Fruit fly (Drosophila melanogaster) whole organism, embryonic: ENCODE data around the gene CG15308.

ENCODE experiments used
- Adf1 ChIP-seq: fragments of 200-800 bp; sonication (Bioruptor generic); IDR thresholded peaks from 2 replicates; pipeline ENCODE4 v1.3.6; 2022; ENCODE audit warnings: missing biosample characterization, missing genetic modification characterization
- CG12071 ChIP-seq: fragments of 200-800 bp; sonication (Bioruptor generic); optimal IDR thresholded peaks from 3 replicates; lab custom pipeline; 2018; ENCODE audit warnings: missing biosample characterization, mild to moderate bottlenecking, missing genetic modification characterization
- CG12104 ChIP-seq: fragments of 200-800 bp; sonication (Bioruptor generic); optimal IDR thresholded peaks from 3 replicates; lab custom pipeline; 2016; ENCODE audit warnings: missing biosample characterization, missing genetic modification characterization
- CG1233 ChIP-seq: fragments of 200-800 bp; sonication (Bioruptor generic); optimal IDR thresholded peaks from 4 replicates; lab custom pipeline; 2018; ENCODE audit warnings: missing biosample characterization, mild to moderate bottlenecking, missing genetic modification characterization
- CG13894 ChIP-seq: fragments of 200-800 bp; sonication (Bioruptor generic); optimal IDR thresholded peaks from 3 replicates; lab custom pipeline; 2018; ENCODE audit warnings: missing biosample characterization, mild to moderate bottlenecking, missing genetic modification characterization, moderate library complexity
- CG15269 ChIP-seq: fragments of 200-800 bp; sonication (Bioruptor generic); optimal IDR thresholded peaks from 2 replicates; lab custom pipeline; 2018; ENCODE audit warnings: missing biosample characterization, mild to moderate bottlenecking, missing genetic modification characterization, moderate library complexity
- CG15696 ChIP-seq: fragments of 200-800 bp; sonication (Bioruptor generic); optimal IDR thresholded peaks from 2 replicates; lab custom pipeline; 2019; ENCODE audit warnings: missing biosample characterization, mild to moderate bottlenecking, missing genetic modification characterization, moderate library complexity
- CG1603 ChIP-seq: fragments of 200-800 bp; sonication (Bioruptor generic); optimal IDR thresholded peaks from 2 replicates; lab custom pipeline; 2019; ENCODE audit warnings: missing biosample characterization, mild to moderate bottlenecking, missing genetic modification characterization, moderate library complexity
- CG16779 ChIP-seq: fragments of 200-800 bp; sonication (Bioruptor generic); IDR thresholded peaks from 2 replicates; pipeline ENCODE4 v1.3.6; 2022; ENCODE audit warnings: missing biosample characterization, missing genetic modification characterization
- CG17361 ChIP-seq: fragments of 200-800 bp; sonication (Bioruptor generic); IDR thresholded peaks from 3 replicates; pipeline ENCODE4 v1.3.6; 2022; ENCODE audit warnings: missing biosample characterization, missing genetic modification characterization
- CG17568 ChIP-seq: fragments of 200-800 bp; sonication (Bioruptor generic); optimal IDR thresholded peaks from 2 replicates; lab custom pipeline; 2018; ENCODE audit warnings: missing biosample characterization, mild to moderate bottlenecking, missing genetic modification characterization, moderate library complexity
- CG1832 ChIP-seq: fragments of 200-800 bp; sonication (Bioruptor generic); optimal IDR thresholded peaks from 2 replicates; lab custom pipeline; 2017; ENCODE audit warnings: missing biosample characterization, mild to moderate bottlenecking, missing genetic modification characterization, inconsistent platforms
- CG18619 ChIP-seq: fragments of 200-800 bp; sonication (Bioruptor generic); optimal IDR thresholded peaks from 3 replicates; lab custom pipeline; 2017; ENCODE audit warnings: missing biosample characterization, mild to moderate bottlenecking, missing genetic modification characterization
- CG18764 ChIP-seq: fragments of 200-800 bp; sonication (Bioruptor generic); optimal IDR thresholded peaks from 3 replicates; lab custom pipeline; 2016; ENCODE audit warnings: missing biosample characterization, missing genetic modification characterization
- CG2120 ChIP-seq: fragments of 200-800 bp; sonication (Bioruptor generic); optimal IDR thresholded peaks from 3 replicates; lab custom pipeline; 2016; ENCODE audit warnings: missing biosample characterization, missing genetic modification characterization
- CG32772 ChIP-seq: fragments of 200-800 bp; sonication (Bioruptor generic); IDR thresholded peaks from 2 replicates; pipeline ENCODE4 v1.3.6; 2022; ENCODE audit warnings: missing biosample characterization, missing genetic modification characterization
- CG42726 ChIP-seq: fragments of 200-800 bp; sonication (Bioruptor generic); IDR thresholded peaks from 2 replicates; pipeline ENCODE4 v1.3.6; 2022; ENCODE audit warnings: missing biosample characterization, missing genetic modification characterization; ENCODE audit not compliant: partially characterized antibody
- CG6791 ChIP-seq: fragments of 200-800 bp; sonication (Bioruptor generic); IDR thresholded peaks from 3 replicates; pipeline ENCODE4 v1.3.6; 2022; ENCODE audit warnings: missing biosample characterization, missing genetic modification characterization; ENCODE audit not compliant: partially characterized antibody
- CG7839 ChIP-seq: fragments of 200-800 bp; sonication (Bioruptor generic); optimal IDR thresholded peaks from 3 replicates; lab custom pipeline; 2018; ENCODE audit warnings: missing biosample characterization, mild to moderate bottlenecking, missing genetic modification characterization, moderate library complexity
- CG8281 ChIP-seq: fragments of 200-800 bp; sonication (Bioruptor generic); optimal IDR thresholded peaks from 2 replicates; lab custom pipeline; 2018; ENCODE audit warnings: missing biosample characterization, mild to moderate bottlenecking, missing genetic modification characterization, moderate library complexity
- CG8478 ChIP-seq: fragments of >200 bp; optimal IDR thresholded peaks from 2 replicates; lab custom pipeline; 2018
- CG9215 ChIP-seq: fragments of 200-800 bp; sonication (Bioruptor generic); IDR thresholded peaks from 2 replicates; pipeline ENCODE4 v1.3.6; 2022; ENCODE audit warnings: missing biosample characterization, missing genetic modification characterization
- CG9727 ChIP-seq: fragments of 200-800 bp; sonication (Bioruptor generic); optimal IDR thresholded peaks from 3 replicates; lab custom pipeline; 2017; ENCODE audit warnings: missing biosample characterization, mild to moderate bottlenecking, missing genetic modification characterization
- Camta ChIP-seq: fragments of 200-800 bp; sonication (Bioruptor generic); optimal IDR thresholded peaks from 2 replicates; lab custom pipeline; 2016; ENCODE audit warnings: missing biosample characterization, missing genetic modification characterization
- Fer2 ChIP-seq: fragments of 200-800 bp; sonication (Bioruptor generic); optimal IDR thresholded peaks from 2 replicates; lab custom pipeline; 2018; ENCODE audit warnings: missing biosample characterization, mild to moderate bottlenecking, missing genetic modification characterization, moderate library complexity
- Hmr ChIP-seq: fragments of 200-800 bp; sonication (Bioruptor generic); optimal IDR thresholded peaks from 3 replicates; lab custom pipeline; 2017; ENCODE audit warnings: mild to moderate bottlenecking, missing biosample characterization, missing genetic modification reagents, missing genetic modification characterization
- Hmx ChIP-seq: fragments of 200-800 bp; sonication (Bioruptor generic); optimal IDR thresholded peaks from 2 replicates; lab custom pipeline; 2016; ENCODE audit warnings: missing biosample characterization, missing genetic modification characterization
- Hr51 ChIP-seq, 2 experiments: fragments of 200-800 bp; sonication (Bioruptor generic); optimal IDR thresholded peaks; 2 replicates in 1 of 2; 3 replicates in 1 of 2; lab custom pipeline; 2016 to 2018; ENCODE audit warnings: missing biosample characterization in 2 of 2, missing genetic modification characterization in 2 of 2, mild to moderate bottlenecking in 1 of 2, moderate library complexity in 1 of 2
- Hr78 ChIP-seq, 2 experiments: fragments of 200-800 bp in 1 of 2; fragments of >200 bp in 1 of 2; sonication (Bioruptor generic) in 1 of 2; optimal IDR thresholded peaks; 2 replicates each; lab custom pipeline; 2017 to 2019; ENCODE audit warnings: missing biosample characterization in 2 of 2, missing genetic modification characterization in 2 of 2, mild to moderate bottlenecking in 1 of 2, moderate library complexity in 1 of 2
- Jarid2 ChIP-seq: fragments of 200-800 bp; sonication (Bioruptor generic); optimal IDR thresholded peaks from 3 replicates; lab custom pipeline; 2017; ENCODE audit warnings: mild to moderate bottlenecking, missing biosample characterization, missing genetic modification reagents, missing genetic modification characterization
- Lim3 ChIP-seq: fragments of 200-800 bp; sonication (Bioruptor generic); IDR thresholded peaks from 2 replicates; pipeline ENCODE4 v1.3.6; 2022; ENCODE audit warnings: missing biosample characterization, missing genetic modification characterization
- Mes4 ChIP-seq: fragments of 200-800 bp; sonication (Bioruptor generic); optimal IDR thresholded peaks from 2 replicates; lab custom pipeline; 2016; ENCODE audit warnings: missing biosample characterization, missing genetic modification characterization
- Mrtf ChIP-seq: fragments of 200-800 bp; sonication (Bioruptor generic); IDR thresholded peaks from 3 replicates; pipeline ENCODE4 v1.3.6; 2022; ENCODE audit warnings: missing biosample characterization, missing genetic modification characterization
- Pdp1 ChIP-seq, 2 experiments: fragments of 200-800 bp; sonication (Bioruptor generic); optimal IDR thresholded peaks; 3 replicates each; lab custom pipeline; 2016; ENCODE audit warnings: missing biosample characterization in 2 of 2, missing genetic modification characterization in 2 of 2, mild to moderate bottlenecking in 1 of 2, moderate library complexity in 1 of 2
- Poxn ChIP-seq: fragments of 200-800 bp; sonication (Bioruptor generic); IDR thresholded peaks from 2 replicates; pipeline ENCODE4 v1.3.6; 2022; ENCODE audit warnings: missing biosample characterization, missing genetic modification characterization
- Rfx ChIP-seq: fragments of 200-800 bp; sonication (Bioruptor generic); IDR thresholded peaks from 2 replicates; pipeline ENCODE4 v1.3.6; 2022; ENCODE audit warnings: missing biosample characterization, missing genetic modification characterization
- Sry-δ ChIP-seq: fragments of 200-800 bp; sonication (Bioruptor generic); optimal IDR thresholded peaks from 2 replicates; lab custom pipeline; 2016; ENCODE audit warnings: missing biosample characterization, missing genetic modification characterization
- az2 ChIP-seq: fragments of 200-800 bp; sonication (Bioruptor generic); optimal IDR thresholded peaks from 3 replicates; lab custom pipeline; 2016; ENCODE audit warnings: missing biosample characterization, missing genetic modification characterization
- btn ChIP-seq: fragments of 200-800 bp; sonication (Bioruptor generic); optimal IDR thresholded peaks from 2 replicates; lab custom pipeline; 2016; ENCODE audit warnings: missing biosample characterization, missing genetic modification characterization
- chn ChIP-seq: fragments of 200-800 bp; sonication (Bioruptor generic); optimal IDR thresholded peaks from 2 replicates; lab custom pipeline; 2016; ENCODE audit warnings: missing biosample characterization, missing genetic modification characterization
- danr ChIP-seq: fragments of 200-800 bp; sonication (Bioruptor generic); IDR thresholded peaks from 2 replicates; pipeline ENCODE4 v1.3.6; 2022; ENCODE audit warnings: missing biosample characterization, missing genetic modification characterization
- dimm ChIP-seq: fragments of 200-800 bp; sonication (Bioruptor generic); IDR thresholded peaks from 2 replicates; pipeline ENCODE4 v1.3.6; 2022; ENCODE audit warnings: missing biosample characterization, missing genetic modification characterization
- dmrt11E ChIP-seq: fragments of 200-800 bp; sonication (Bioruptor generic); optimal IDR thresholded peaks from 3 replicates; lab custom pipeline; 2018; ENCODE audit warnings: missing biosample characterization, mild to moderate bottlenecking, missing genetic modification characterization, moderate library complexity
- emc ChIP-seq: fragments of 200-800 bp; sonication (Bioruptor generic); optimal IDR thresholded peaks from 2 replicates; lab custom pipeline; 2016; ENCODE audit warnings: missing biosample characterization, missing genetic modification characterization
- insv ChIP-seq, 2 experiments: fragments of 200-800 bp; sonication (Bioruptor generic); optimal IDR thresholded peaks; 3 replicates each; lab custom pipeline; 2016 to 2018; ENCODE audit warnings: missing biosample characterization in 2 of 2, missing genetic modification characterization in 2 of 2
- rib ChIP-seq: fragments of 200-800 bp; sonication (Bioruptor generic); IDR thresholded peaks from 2 replicates; pipeline ENCODE4 v1.3.6; 2022; ENCODE audit warnings: missing biosample characterization, missing genetic modification characterization
- salm ChIP-seq: fragments of 200-800 bp; sonication (Bioruptor generic); optimal IDR thresholded peaks from 2 replicates; lab custom pipeline; 2018; ENCODE audit warnings: missing biosample characterization, mild to moderate bottlenecking, missing genetic modification characterization
- slbo ChIP-seq: fragments of 200-800 bp; sonication (Bioruptor generic); IDR thresholded peaks from 2 replicates; pipeline ENCODE4 v1.3.6; 2022; ENCODE audit warnings: missing biosample characterization, missing genetic modification characterization
- stwl ChIP-seq: fragments of 200-800 bp; sonication (Bioruptor generic); optimal IDR thresholded peaks from 3 replicates; lab custom pipeline; 2018; ENCODE audit warnings: missing biosample characterization, mild to moderate bottlenecking, missing genetic modification characterization, moderate library complexity
- vfl ChIP-seq: fragments of 200-800 bp; sonication (Bioruptor generic); optimal IDR thresholded peaks from 2 replicates; lab custom pipeline; 2016; ENCODE audit warnings: missing biosample characterization, missing genetic modification characterization
- vnd ChIP-seq: fragments of 200-800 bp; sonication (Bioruptor generic); IDR thresholded peaks from 3 replicates; pipeline ENCODE4 v1.3.6; 2022; ENCODE audit warnings: missing biosample characterization, missing genetic modification characterization; ENCODE audit not compliant: partially characterized antibody
- z ChIP-seq: fragments of 200-800 bp; sonication (Bioruptor generic); IDR thresholded peaks from 3 replicates; pipeline ENCODE4 v1.3.6; 2022; ENCODE audit warnings: missing biosample characterization, missing genetic modification characterization

The CG15308 gene

dm6 chrX:10244763-10245162 is 25.8 kb upstream of the CG15308 start (continued):
- peak; percentile 14 for TF ChIP-seq CG15269 (tag; lab: Kevin White, UChicago)
- no peak for TF ChIP-seq stwl (tag; lab: Kevin White, UChicago)
- TF ChIP-seq z, result no peak
- TF ChIP-seq CG2120 (GFP tag; lab: Kevin White, UChicago), result peak; percentile 29
- TF ChIP-seq CG8478 (lab: Kevin White, UChicago), result no peak
- TF ChIP-seq Jarid2 (GFP tag; lab: Kevin White, UChicago), result no peak
- TF ChIP-seq CG12071 (GFP tag; lab: Kevin White, UChicago), result no peak
- no peak for TF ChIP-seq CG18764 (GFP tag; lab: Kevin White, UChicago)
- no peak for TF ChIP-seq CG1603 (tag; lab: Kevin White, UChicago)
- TF ChIP-seq vnd (GFP tag; lab: Robert Waterston, UW), result no peak
- TF ChIP-seq az2 (GFP tag; lab: Kevin White, UChicago), result no peak
- no peak for TF ChIP-seq danr (GFP tag; lab: Robert Waterston, UW)
- no peak for TF ChIP-seq Hmr (GFP tag; lab: Kevin White, UChicago)
- TF ChIP-seq Sry-δ (GFP tag; lab: Kevin White, UChicago), result no peak
- TF ChIP-seq CG17361 (GFP tag; lab: Robert Waterston, UW), result no peak
- no peak for TF ChIP-seq CG12104 (GFP tag; lab: Kevin White, UChicago)
- no peak for TF ChIP-seq rib (GFP tag; lab: Robert Waterston, UW)
- no peak for TF ChIP-seq CG17568
- no peak for TF ChIP-seq Hr78 (GFP tag; optimal IDR thresholded peaks at IDR 0.05; lab: Kevin White, UChicago)
- TF ChIP-seq Poxn (GFP tag; lab: Robert Waterston, UW), result no peak
- TF ChIP-seq CG9727 (GFP tag; lab: Kevin White, UChicago), result no peak
- no peak for TF ChIP-seq CG9215 (GFP tag; lab: Robert Waterston, UW)
- TF ChIP-seq CG7839 (tag; lab: Kevin White, UChicago), result peak; percentile 7
- no peak for TF ChIP-seq CG8281 (tag; lab: Kevin White, UChicago)
- no peak for TF ChIP-seq CG15696 (tag; lab: Kevin White, UChicago)
- TF ChIP-seq Rfx (GFP tag; lab: Robert Waterston, UW), result 0 out of 2 replicates have a peak, but pooled peaks have one; percentile 15
- no peak for TF ChIP-seq dmrt11E (tag; lab: Kevin White, UChicago)
- TF ChIP-seq CG18619 (GFP tag; lab: Kevin White, UChicago), result no peak
- TF ChIP-seq Fer2 (tag; lab: Kevin White, UChicago), result no peak
- TF ChIP-seq Hr51 (GFP tag; optimal IDR thresholded peaks at IDR 0.05; lab: Kevin White, UChicago), result peak in 1 of 2 experiments; percentile 30
- no peak for TF ChIP-seq emc (GFP tag; lab: Kevin White, UChicago)
- TF ChIP-seq chn (GFP tag; lab: Kevin White, UChicago), result no peak
- TF ChIP-seq vfl (GFP tag; lab: Kevin White, UChicago), result no peak
- TF ChIP-seq CG42726 (GFP tag; lab: Robert Waterston, UW), result no peak
- TF ChIP-seq Mes4 (GFP tag; lab: Kevin White, UChicago), result no peak

- no peak for TF ChIP-seq CG6791 (GFP tag; lab: Robert Waterston, UW)
- TF ChIP-seq Camta (GFP tag; lab: Kevin White, UChicago), result no peak
- TF ChIP-seq CG1832, result peak; percentile 14
- no peak for TF ChIP-seq CG16779 (GFP tag; lab: Robert Waterston, UW)
- TF ChIP-seq Hmx (GFP tag; lab: Kevin White, UChicago), result no peak
- no peak for TF ChIP-seq Lim3
- TF ChIP-seq CG32772 (GFP tag; lab: Robert Waterston, UW), result no peak
- no peak for TF ChIP-seq CG13894 (tag; lab: Kevin White, UChicago)
- no peak for TF ChIP-seq Mrtf
- no peak for TF ChIP-seq salm (tag; lab: Kevin White, UChicago)
- no peak for TF ChIP-seq CG1233 (GFP tag; lab: Kevin White, UChicago)
- TF ChIP-seq btn, result no peak
- peak; percentile 97 for TF ChIP-seq Adf1 (GFP tag; lab: Robert Waterston, UW)
- no peak for TF ChIP-seq insv (GFP tag; optimal IDR thresholded peaks at IDR 0.05; lab: Kevin White, UChicago)
- TF ChIP-seq Pdp1 (GFP tag; optimal IDR thresholded peaks at IDR 0.05; lab: Kevin White, UChicago), result peak in 1 of 2 experiments; percentile 73
- no peak for TF ChIP-seq dimm
- no peak for TF ChIP-seq slbo (GFP tag; lab: Robert Waterston, UW)
Observed at dm6 chrX:10243540-10243939, 24.6 kb upstream of the CG15308 start.
